Worm (Caenorhabditis elegans) whole organism, young adult: Measurements from ENCODE around the gene epg-9.

Experiments
- B0261.1 ChIP-seq: sonication (generic microtip); optimal IDR thresholded peaks from 2 replicates; lab custom pipeline; 2016; ENCODE audit warnings: mild to moderate bottlenecking, missing genetic modification characterization, moderate library complexity, missing compliant biosample characterization
- F37B4.10 ChIP-seq: fragments of 200-800 bp; sonication (Bioruptor generic); IDR thresholded peaks from 2 replicates; pipeline ENCODE4 v1.3.6; 2022; ENCODE audit warnings: missing genetic modification characterization, missing compliant biosample characterization
- akir-1 ChIP-seq: fragments of 200-800 bp; sonication (Bioruptor generic); optimal IDR thresholded peaks from 2 replicates; lab custom pipeline; 2018; ENCODE audit warnings: mild to moderate bottlenecking, missing genetic modification characterization, moderate library complexity, missing compliant biosample characterization
- bed-1 ChIP-seq: fragments of 200-800 bp; sonication (Bioruptor generic); IDR thresholded peaks from 2 replicates; pipeline ENCODE4 v1.3.6; 2022; ENCODE audit warnings: missing genetic modification reagents, missing genetic modification characterization, missing compliant biosample characterization
- ceh-91 ChIP-seq: fragments of 200-800 bp; sonication (Bioruptor generic); IDR thresholded peaks from 2 replicates; pipeline ENCODE4 v1.3.6; 2022; ENCODE audit warnings: missing genetic modification reagents, missing genetic modification characterization, missing compliant biosample characterization
- efl-1 ChIP-seq: fragments of 150-350 bp; optimal IDR thresholded peaks from 2 replicates; lab custom pipeline; 2014; ENCODE audit warnings: missing biosample characterization, missing genetic modification reagents, missing genetic modification characterization
- let-607 ChIP-seq, 2 experiments: fragments of 200-800 bp in 1 of 2; sonication (Bioruptor generic) in 1 of 2; sonication (generic microtip) in 1 of 2; optimal IDR thresholded peaks; 2 replicates each; lab custom pipeline; 2016 to 2018; ENCODE audit warnings: mild to moderate bottlenecking in 2 of 2, missing compliant biosample characterization in 2 of 2, missing genetic modification characterization in 2 of 2, moderate library complexity in 2 of 2, missing genotype in 1 of 2
- pha-4 ChIP-seq: fragments of 150-350 bp; sonication (generic microtip); optimal IDR thresholded peaks from 2 replicates; lab custom pipeline; 2014; ENCODE audit warnings: missing biosample characterization, missing genetic modification reagents, missing genetic modification characterization
- snpc-1.1 ChIP-seq: sonication (generic microtip); optimal IDR thresholded peaks from 2 replicates; lab custom pipeline; 2017; ENCODE audit warnings: missing genetic modification characterization, mild to moderate bottlenecking, missing compliant biosample characterization, antibody characterized with exemption, moderate library complexity, missing genotype, missing genetic modification reagents; ENCODE audit not compliant: insufficient read depth
- tlf-1 ChIP-seq: fragments of 200-800 bp; sonication (Bioruptor generic); optimal IDR thresholded peaks from 2 replicates; lab custom pipeline; 2018; ENCODE audit warnings: mild to moderate bottlenecking, missing genetic modification characterization, missing compliant biosample characterization
- unc-130 ChIP-seq: sonication (generic microtip); optimal IDR thresholded peaks from 2 replicates; lab custom pipeline; 2016; ENCODE audit warnings: missing genetic modification reagents, missing genetic modification characterization, missing compliant biosample characterization
- ztf-18 ChIP-seq: sonication (generic microtip); optimal IDR thresholded peaks from 2 replicates; lab custom pipeline; 2016; ENCODE audit warnings: missing genotype, mild to moderate bottlenecking, missing genetic modification characterization, missing compliant biosample characterization
- ztf-22 ChIP-seq: fragments of 200-800 bp; sonication (Bioruptor generic); optimal IDR thresholded peaks from 2 replicates; lab custom pipeline; 2018; ENCODE audit warnings: mild to moderate bottlenecking, missing genetic modification characterization, moderate library complexity, missing compliant biosample characterization

DNA sequence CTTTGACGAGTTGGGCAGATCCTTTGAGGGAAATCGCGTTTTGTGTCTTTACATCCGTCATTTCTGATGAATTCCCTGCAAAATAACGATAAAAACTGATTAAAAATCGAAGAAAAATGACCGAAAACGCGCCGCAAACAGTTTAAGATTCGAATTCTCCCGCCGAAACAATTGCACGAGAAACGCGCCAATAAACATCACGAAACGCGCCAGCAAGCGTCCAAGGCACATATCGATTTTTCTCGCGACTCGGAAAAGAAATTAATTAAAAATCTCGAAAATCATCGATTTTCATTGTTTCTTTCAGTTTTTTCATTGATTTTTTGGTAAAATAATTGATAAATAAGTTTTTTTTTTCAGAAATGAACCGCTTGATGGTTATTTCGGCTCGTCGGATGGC lies 40.0 kb downstream of the epg-9 start, which contains the start of the genes mdf-2 and nduv-3:
- TF ChIP-seq unc-130 (GFP tag; lab: Kevin White, UChicago) (no peak), let-607 (tag; optimal IDR thresholded peaks at IDR 0.05; lab: Kevin White, UChicago) (no peak), akir-1 (GFP tag; lab: Kevin White, UChicago) (no peak), snpc-1.1 (tag; lab: Kevin White, UChicago) (no peak), ztf-22 (GFP tag; lab: Kevin White, UChicago) (no peak), ceh-91 (GFP tag; lab: Robert Waterston, UW) (peak; percentile 75; the same call in 1 of the 2 replicates), B0261.1 (tag; lab: Kevin White, UChicago) (peak; percentile 22), efl-1 (peak; percentile 84), tlf-1 (peak; percentile 43), bed-1 (GFP tag; lab: Robert Waterston, UW) (no peak), pha-4 (tag; lab: Kevin White, UChicago) (no peak), ztf-18 (tag; lab: Kevin White, UChicago) (peak; percentile 95), F37B4.10 (GFP tag; lab: Robert Waterston, UW) (no peak)
